Fruit fly (Drosophila melanogaster) whole organism, prepupa: Measurements from ENCODE around the gene CG43896.
A peak's percentile ranks its signal among the peaks of the same experiment; 100 is the strongest.

Experiments
- CG10631 ChIP-seq: fragments of 200-800 bp; sonication (Bioruptor generic); optimal IDR thresholded peaks from 2 replicates; lab custom pipeline; 2016; ENCODE audit warnings: missing biosample characterization, missing genetic modification characterization
- CG10669 ChIP-seq: fragments of 200-800 bp; sonication (Bioruptor generic); optimal IDR thresholded peaks from 3 replicates; lab custom pipeline; 2018; ENCODE audit warnings: missing biosample characterization, mild to moderate bottlenecking, missing genetic modification characterization, moderate library complexity
- CG11762 ChIP-seq: fragments of 200-800 bp; sonication (Bioruptor generic); optimal IDR thresholded peaks from 3 replicates; lab custom pipeline; 2016; ENCODE audit warnings: missing biosample characterization, missing genetic modification characterization; ENCODE audit not compliant: insufficient read depth
- CG11902 ChIP-seq: fragments of 200-800 bp; sonication (Bioruptor generic); optimal IDR thresholded peaks from 3 replicates; lab custom pipeline; 2016; ENCODE audit warnings: missing biosample characterization, missing genetic modification characterization
- CG15336 ChIP-seq: fragments of 200-800 bp; sonication (Bioruptor generic); IDR thresholded peaks from 2 replicates; pipeline ENCODE4 v1.3.6; 2022; ENCODE audit warnings: missing biosample characterization, missing genetic modification characterization
- CG1621 ChIP-seq: fragments of 200-800 bp; sonication (Bioruptor generic); optimal IDR thresholded peaks from 3 replicates; lab custom pipeline; 2018; ENCODE audit warnings: missing biosample characterization, mild to moderate bottlenecking, missing genetic modification characterization
- CG16779 ChIP-seq: fragments of 200-800 bp; sonication (Bioruptor generic); optimal IDR thresholded peaks from 3 replicates; lab custom pipeline; 2017; ENCODE audit warnings: missing biosample characterization, mild to moderate bottlenecking, missing genetic modification characterization
- CG31627 ChIP-seq: fragments of 200-800 bp; sonication (Bioruptor generic); optimal IDR thresholded peaks from 3 replicates; lab custom pipeline; 2016; ENCODE audit warnings: missing biosample characterization, missing genetic modification characterization
- CG34406 ChIP-seq: fragments of 200-800 bp; sonication (Bioruptor generic); optimal IDR thresholded peaks from 3 replicates; lab custom pipeline; 2016; ENCODE audit warnings: missing biosample characterization, missing genetic modification characterization
- CG4318 ChIP-seq: fragments of 200-800 bp; sonication (Bioruptor generic); optimal IDR thresholded peaks from 3 replicates; lab custom pipeline; 2017; ENCODE audit warnings: missing biosample characterization, mild to moderate bottlenecking, missing genetic modification characterization
- CG6163 ChIP-seq: fragments of 200-800 bp; sonication (Bioruptor generic); IDR thresholded peaks from 3 replicates; pipeline ENCODE4 v1.3.6; 2022; ENCODE audit warnings: missing biosample characterization, missing genetic modification characterization
- CG6276 ChIP-seq: fragments of 200-800 bp; sonication (Bioruptor generic); optimal IDR thresholded peaks from 2 replicates; lab custom pipeline; 2017; ENCODE audit warnings: missing biosample characterization, mild to moderate bottlenecking, missing genetic modification characterization
- CG6792 ChIP-seq: fragments of 200-800 bp; sonication (Bioruptor generic); optimal IDR thresholded peaks from 3 replicates; lab custom pipeline; 2016; ENCODE audit warnings: missing biosample characterization, missing genetic modification characterization
- CG6808 ChIP-seq: fragments of 200-800 bp; sonication (Bioruptor generic); optimal IDR thresholded peaks from 3 replicates; lab custom pipeline; 2017; ENCODE audit warnings: missing biosample characterization, missing genetic modification characterization, mild to moderate bottlenecking, moderate library complexity, missing genetic modification reagents
- CG6854 ChIP-seq: fragments of 200-800 bp; sonication (Bioruptor generic); optimal IDR thresholded peaks from 2 replicates; lab custom pipeline; 2017; ENCODE audit warnings: missing biosample characterization, mild to moderate bottlenecking, missing genetic modification characterization
- CG7368 ChIP-seq: fragments of 200-800 bp; sonication (Bioruptor generic); optimal IDR thresholded peaks from 3 replicates; lab custom pipeline; 2016; ENCODE audit warnings: missing biosample characterization, missing genetic modification characterization
- CG8119 ChIP-seq: fragments of 200-800 bp; sonication (Bioruptor generic); IDR thresholded peaks from 3 replicates; pipeline ENCODE4 v1.3.6; 2022; ENCODE audit warnings: missing biosample characterization, missing genetic modification characterization
- CG8319 ChIP-seq: fragments of 200-800 bp; sonication (Bioruptor generic); optimal IDR thresholded peaks from 3 replicates; lab custom pipeline; 2016; ENCODE audit warnings: missing biosample characterization, missing genetic modification characterization
- CG8632 ChIP-seq: fragments of 200-800 bp; sonication (Bioruptor generic); optimal IDR thresholded peaks from 3 replicates; lab custom pipeline; 2016; ENCODE audit warnings: missing biosample characterization, missing genetic modification characterization
- CG9139 ChIP-seq: fragments of 200-800 bp; sonication (Bioruptor generic); optimal IDR thresholded peaks from 3 replicates; lab custom pipeline; 2017; ENCODE audit warnings: missing biosample characterization, mild to moderate bottlenecking, missing genetic modification characterization
- Eip75B ChIP-seq: fragments of 200-800 bp; sonication (Bioruptor generic); optimal IDR thresholded peaks from 3 replicates; lab custom pipeline; 2016; ENCODE audit warnings: missing biosample characterization, missing genetic modification characterization
- Eip78C ChIP-seq: fragments of 200-800 bp; sonication (Bioruptor generic); peaks from one replicate; lab custom pipeline; 2016; ENCODE audit warnings: missing biosample characterization, missing genetic modification characterization
- Eip93F ChIP-seq: fragments of 200-800 bp; sonication (Bioruptor generic); optimal IDR thresholded peaks from 2 replicates; lab custom pipeline; 2016; ENCODE audit warnings: missing biosample characterization, mild to moderate bottlenecking, missing genetic modification characterization
- Ets21C ChIP-seq: fragments of 200-800 bp; sonication (Bioruptor generic); optimal IDR thresholded peaks from 3 replicates; lab custom pipeline; 2016; ENCODE audit warnings: missing biosample characterization, missing genetic modification characterization
- Gug ChIP-seq: fragments of 200-800 bp; sonication (Bioruptor generic); IDR thresholded peaks from 2 replicates; pipeline ENCODE4 v1.3.6; 2022; ENCODE audit warnings: missing biosample characterization, missing genetic modification characterization
- Hr39 ChIP-seq: fragments of 200-800 bp; sonication (Bioruptor generic); optimal IDR thresholded peaks from 2 replicates; lab custom pipeline; 2016; ENCODE audit warnings: missing biosample characterization, missing genetic modification characterization
- Hr4 ChIP-seq: fragments of 200-800 bp; sonication (Bioruptor generic); optimal IDR thresholded peaks from 3 replicates; lab custom pipeline; 2016; ENCODE audit warnings: missing biosample characterization, missing genetic modification characterization
- Lpt ChIP-seq: fragments of 200-800 bp; sonication (Bioruptor generic); optimal IDR thresholded peaks from 3 replicates; lab custom pipeline; 2016; ENCODE audit warnings: missing biosample characterization, missing genetic modification characterization
- Met ChIP-seq: fragments of 200-800 bp; sonication (Bioruptor generic); optimal IDR thresholded peaks from 3 replicates; lab custom pipeline; 2016; ENCODE audit warnings: missing biosample characterization, missing genetic modification characterization
- OdsH ChIP-seq: fragments of 200-800 bp; sonication (Bioruptor generic); optimal IDR thresholded peaks from 3 replicates; lab custom pipeline; 2016; ENCODE audit warnings: missing biosample characterization, missing genetic modification characterization
- Smox ChIP-seq: fragments of 200-800 bp; sonication (Bioruptor generic); optimal IDR thresholded peaks from 3 replicates; lab custom pipeline; 2016; ENCODE audit warnings: missing biosample characterization, missing genetic modification characterization
- Sox14 ChIP-seq: fragments of 200-800 bp; sonication (Bioruptor generic); optimal IDR thresholded peaks from 3 replicates; lab custom pipeline; 2016; ENCODE audit warnings: missing biosample characterization, missing genetic modification characterization
- Sox15 ChIP-seq: fragments of 200-800 bp; sonication (Bioruptor generic); optimal IDR thresholded peaks from 3 replicates; lab custom pipeline; 2016; ENCODE audit warnings: missing biosample characterization, missing genetic modification characterization
- achi ChIP-seq: fragments of 200-800 bp; sonication (Bioruptor generic); optimal IDR thresholded peaks from 3 replicates; lab custom pipeline; 2016; ENCODE audit warnings: missing biosample characterization, missing genetic modification characterization
- acj6 ChIP-seq: fragments of 200-800 bp; sonication (Bioruptor generic); optimal IDR thresholded peaks from 3 replicates; lab custom pipeline; 2016; ENCODE audit warnings: missing biosample characterization, missing genetic modification characterization
- cyc ChIP-seq: fragments of 200-800 bp; sonication (Bioruptor generic); optimal IDR thresholded peaks from 3 replicates; lab custom pipeline; 2016; ENCODE audit warnings: missing biosample characterization, missing genetic modification characterization
- eg ChIP-seq: fragments of 200-800 bp; sonication (Bioruptor generic); IDR thresholded peaks from 3 replicates; pipeline ENCODE4 v1.3.6; 2022; ENCODE audit warnings: missing biosample characterization, missing genetic modification characterization
- esn ChIP-seq: fragments of 200-800 bp; sonication (Bioruptor generic); optimal IDR thresholded peaks from 2 replicates; lab custom pipeline; 2016; ENCODE audit warnings: missing biosample characterization, mild to moderate bottlenecking, missing genetic modification characterization, moderate library complexity
- fd59A ChIP-seq: fragments of 200-800 bp; sonication (Bioruptor generic); optimal IDR thresholded peaks from 2 replicates; lab custom pipeline; 2017; ENCODE audit warnings: missing biosample characterization, mild to moderate bottlenecking, missing genetic modification characterization, missing genetic modification reagents
- fkh ChIP-seq: fragments of 200-800 bp; sonication (Bioruptor generic); optimal IDR thresholded peaks from 3 replicates; lab custom pipeline; 2017; ENCODE audit warnings: missing biosample characterization, mild to moderate bottlenecking, missing genetic modification characterization, moderate library complexity
- net ChIP-seq: fragments of 200-800 bp; sonication (Bioruptor generic); optimal IDR thresholded peaks from 3 replicates; lab custom pipeline; 2016; ENCODE audit warnings: missing biosample characterization, missing genetic modification characterization
- pdm3 ChIP-seq: fragments of 200-800 bp; sonication (Bioruptor generic); optimal IDR thresholded peaks from 3 replicates; lab custom pipeline; 2016; ENCODE audit warnings: missing biosample characterization, missing genetic modification characterization
- spab ChIP-seq: fragments of 200-800 bp; sonication (Bioruptor generic); optimal IDR thresholded peaks from 2 replicates; lab custom pipeline; 2017; ENCODE audit warnings: missing biosample characterization, mild to moderate bottlenecking, missing genetic modification characterization, missing genetic modification reagents
- ss ChIP-seq, 2 experiments: fragments of 200-800 bp; sonication (Bioruptor generic); optimal IDR thresholded peaks; 2 replicates in 1 of 2; 3 replicates in 1 of 2; lab custom pipeline; 2017 to 2018; ENCODE audit warnings: mild to moderate bottlenecking in 2 of 2, missing biosample characterization in 2 of 2, missing genetic modification characterization in 2 of 2, moderate library complexity in 1 of 2
- topi ChIP-seq: fragments of 200-800 bp; sonication (Bioruptor generic); optimal IDR thresholded peaks from 3 replicates; lab custom pipeline; 2016; ENCODE audit warnings: missing biosample characterization, missing genetic modification characterization
- vri ChIP-seq: fragments of 200-800 bp; sonication (Bioruptor generic); optimal IDR thresholded peaks from 3 replicates; lab custom pipeline; 2016; ENCODE audit warnings: missing biosample characterization, mild to moderate bottlenecking, missing genetic modification characterization

CG43896 gene

dm6 chr3L:11997959-11998358 is 22.0 kb downstream of the CG43896 start, which contains the start of gene Grip163:
Gene Grip163 (minus strand): TSS chr3L:11998138.
- TF ChIP-seq CG6808 (GFP tag; lab: Kevin White, UChicago) (no peak), achi (GFP tag; lab: Kevin White, UChicago) (no peak), fkh (GFP tag; lab: Kevin White, UChicago) (no peak), Eip75B (GFP tag; lab: Kevin White, UChicago) (no peak), Sox14 (GFP tag; lab: Kevin White, UChicago) (no peak), cyc (GFP tag; lab: Kevin White, UChicago) (peak; percentile 2), topi (GFP tag; lab: Kevin White, UChicago) (no peak), CG7368 (GFP tag; lab: Kevin White, UChicago) (no peak)

DNA sequence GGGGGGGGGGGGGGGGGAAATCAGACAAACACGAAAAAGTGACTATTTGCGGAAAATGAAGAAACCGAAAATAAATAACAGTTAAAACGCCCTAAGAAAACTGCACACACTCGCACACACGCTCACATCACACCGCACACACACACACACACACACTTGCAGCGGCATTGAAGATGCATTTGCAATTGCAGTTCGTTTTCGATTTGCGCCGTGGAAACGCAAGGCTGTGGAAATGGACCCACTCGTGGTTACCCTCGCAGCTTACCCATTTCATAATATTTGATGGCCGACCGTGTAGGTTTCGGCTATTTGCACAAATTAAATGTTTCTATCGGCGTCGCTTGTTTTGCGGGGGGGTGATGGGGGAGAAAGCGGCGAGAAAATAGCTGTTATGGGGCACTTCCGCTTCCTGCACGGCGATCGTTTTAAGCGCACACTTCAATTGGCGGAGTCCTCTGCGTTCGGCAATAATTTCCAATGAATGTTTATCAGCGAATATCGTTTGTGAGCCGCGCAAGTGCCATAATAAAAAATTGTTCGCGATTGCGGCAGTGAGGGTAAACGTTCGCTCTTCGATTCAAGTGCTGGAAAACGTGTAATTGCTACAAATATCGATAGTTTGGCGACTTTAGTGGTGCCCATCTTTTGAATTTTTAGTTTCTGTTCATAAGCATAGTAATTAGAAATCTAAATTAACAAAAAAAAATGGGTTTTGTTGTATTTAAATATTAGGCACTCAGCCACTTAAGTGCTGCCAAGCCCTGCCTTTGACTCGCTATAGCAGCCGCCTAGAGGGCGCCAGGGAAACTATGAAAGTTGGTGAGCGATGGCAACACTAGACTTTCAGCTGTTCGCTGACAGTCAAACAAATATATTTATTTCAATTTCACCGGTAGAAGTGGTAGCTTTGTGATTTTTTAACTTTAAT is 26.7 kb downstream of the CG43896 start, which contains the start of the genes Pop2 and CG6928:
Gene Pop2 (minus strand): TSS at position 595 of the 928 bp plus-strand sequence.
Gene CG6928 (plus strand): TSS at position 835 of the 928 bp plus-strand sequence.
- TF ChIP-seq CG6792 (peak; percentile 12), Sox14 (GFP tag; lab: Kevin White, UChicago) (peak; percentile 69), fd59A (GFP tag; lab: Kevin White, UChicago) (no peak), vri (no peak), net (GFP tag; lab: Kevin White, UChicago) (no peak), ss (GFP tag; optimal IDR thresholded peaks at IDR 0.05; lab: Kevin White, UChicago) (no peak), CG11902 (GFP tag; lab: Kevin White, UChicago) (peak; percentile 39), CG8319 (GFP tag; lab: Kevin White, UChicago) (peak; percentile 35), CG6163 (peak; percentile 61; the same call in 1 of the 3 replicates), Gug (GFP tag; lab: Robert Waterston, UW) (0 out of 2 replicates have a peak, but pooled peaks have one; percentile 39), pdm3 (GFP tag; lab: Kevin White, UChicago) (no peak), CG7368 (GFP tag; lab: Kevin White, UChicago) (peak; percentile 21), fkh (GFP tag; lab: Kevin White, UChicago) (peak; percentile 29), CG8632 (no peak), CG34406 (GFP tag; lab: Kevin White, UChicago) (peak; percentile 22), Eip93F (GFP tag; lab: Kevin White, UChicago) (no peak), Hr39 (GFP tag; lab: Kevin White, UChicago) (peak; percentile 80), Smox (GFP tag; lab: Kevin White, UChicago) (no peak), Ets21C (GFP tag; lab: Kevin White, UChicago) (peak; percentile 68), CG1621 (tag; lab: Kevin White, UChicago) (no peak), CG8119 (GFP tag; lab: Robert Waterston, UW) (no peak), CG4318 (GFP tag; lab: Kevin White, UChicago) (no peak), CG10669 (no peak), Met (GFP tag; lab: Kevin White, UChicago) (peak; percentile 45), Sox15 (peak; percentile 51), CG6276 (GFP tag; lab: Kevin White, UChicago) (no peak), OdsH (GFP tag; lab: Kevin White, UChicago) (peak; percentile 66), CG16779 (tag; lab: Kevin White, UChicago) (no peak), topi (GFP tag; lab: Kevin White, UChicago) (peak; percentile 59), Hr4 (peak; percentile 63), eg (peak; percentile 59), CG6854 (GFP tag; lab: Kevin White, UChicago) (no peak), CG10631 (GFP tag; lab: Kevin White, UChicago) (peak; percentile 75), acj6 (GFP tag; lab: Kevin White, UChicago) (peak; percentile 71), spab (GFP tag; lab: Kevin White, UChicago) (no peak), CG9139 (GFP tag; lab: Kevin White, UChicago) (peak; percentile 38), CG31627 (GFP tag; lab: Kevin White, UChicago) (peak; percentile 84), Lpt (GFP tag; lab: Kevin White, UChicago) (peak; percentile 8), esn (GFP tag; lab: Kevin White, UChicago) (peak; percentile 73), Eip75B (GFP tag; lab: Kevin White, UChicago) (peak; percentile 55), Eip78C (GFP tag; lab: Kevin White, UChicago) (peak; percentile 83), CG15336 (GFP tag; lab: Robert Waterston, UW) (peak; percentile 26; the same call in 1 of the 2 replicates), CG11762 (no peak), CG6808 (GFP tag; lab: Kevin White, UChicago) (peak; percentile 100)
